Worm (Caenorhabditis elegans): ENCODE data around the gene clec-119.

ce11 chrII:1306036-1306435, 50.3 kb downstream of the clec-119 start, which contains the start of gene emc-2:
- TF ChIP-seq ama-1 (optimal IDR thresholded peaks at IDR 0.05): no peak
- no peak for TF ChIP-seq flt-1 (GFP tag; IDR thresholded peaks at IDR 0.05)
- TF ChIP-seq B0310.2 (tag; optimal IDR thresholded peaks at IDR 0.05): no peak
- TF ChIP-seq ets-7 (tag; optimal IDR thresholded peaks at IDR 0.05): no peak
- TF ChIP-seq scrt-1 (GFP tag; IDR thresholded peaks at IDR 0.05): no peak
- no peak for TF ChIP-seq ceh-13 (GFP tag; optimal IDR thresholded peaks at IDR 0.05)
